Worm (Caenorhabditis elegans) whole organism, L1 larva: ENCODE results near the gene mct-6.

Source experiments
- C04F5.9 ChIP-seq: sonication (generic microtip); optimal IDR thresholded peaks from 2 replicates; lab custom pipeline; 2016; ENCODE audit warnings: missing genetic modification characterization, missing compliant biosample characterization
- C16A3.4 ChIP-seq: fragments of 150-350 bp; optimal IDR thresholded peaks from 2 replicates; lab custom pipeline; 2014; ENCODE audit warnings: missing biosample characterization, missing genetic modification characterization
- C34B4.2 ChIP-seq: sonication (generic microtip); optimal IDR thresholded peaks from 2 replicates; lab custom pipeline; 2017; ENCODE audit warnings: mild to moderate bottlenecking, missing genetic modification characterization, missing compliant biosample characterization
- Y116A8C.19 ChIP-seq: sonication (generic microtip); optimal IDR thresholded peaks from 2 replicates; lab custom pipeline; 2016; ENCODE audit warnings: missing compliant biosample characterization, missing genetic modification characterization, borderline replicate concordance
- aha-1 ChIP-seq: fragments of 150-350 bp; optimal IDR thresholded peaks from 2 replicates; lab custom pipeline; 2014; ENCODE audit warnings: missing biosample characterization, missing genetic modification characterization
- alr-1 ChIP-seq: fragments of 200-800 bp; sonication (Bioruptor generic); optimal IDR thresholded peaks from 2 replicates; lab custom pipeline; 2018; ENCODE audit warnings: borderline replicate concordance, mild to moderate bottlenecking, missing genetic modification characterization, missing compliant biosample characterization
- ama-1 ChIP-seq: fragments of 150-350 bp; optimal IDR thresholded peaks from 2 replicates; lab custom pipeline; 2014
- ceh-88 ChIP-seq: fragments of 200-800 bp; sonication (Bioruptor generic); IDR thresholded peaks from 2 replicates; pipeline ENCODE4 v1.3.6; 2022; ENCODE audit warnings: missing genetic modification characterization, missing compliant biosample characterization
- ceh-90 ChIP-seq: sonication (generic microtip); optimal IDR thresholded peaks from 2 replicates; lab custom pipeline; 2016; ENCODE audit warnings: missing genetic modification characterization, missing compliant biosample characterization
- ces-1 ChIP-seq: fragments of 150-350 bp; optimal IDR thresholded peaks from 2 replicates; lab custom pipeline; 2014; ENCODE audit warnings: missing biosample characterization, missing genetic modification reagents, missing genetic modification characterization
- dpl-1 ChIP-seq, 3 experiments: fragments of 150-350 bp in 2 of 3; sonication (generic microtip) in 1 of 3; optimal IDR thresholded peaks; 2 replicates each; lab custom pipeline; 2014 to 2017; ENCODE audit warnings: missing biosample characterization in 3 of 3, missing genetic modification characterization in 3 of 3, missing genetic modification reagents in 3 of 3
- dsc-1 ChIP-seq: sonication (generic microtip); optimal IDR thresholded peaks from 2 replicates; lab custom pipeline; 2016; ENCODE audit warnings: mild to moderate bottlenecking, missing genetic modification characterization, missing compliant biosample characterization
- efl-1 ChIP-seq, 4 experiments: fragments of 150-350 bp; optimal IDR thresholded peaks in 3 of 4; peaks in 1 of 4; 1 replicate in 1 of 4; 2 replicates in 3 of 4; lab custom pipeline; 2014; ENCODE audit warnings: missing biosample characterization in 2 of 4, missing genetic modification characterization in 2 of 4, missing genetic modification reagents in 2 of 4
- egl-13 ChIP-seq: sonication (generic microtip); optimal IDR thresholded peaks from 2 replicates; lab custom pipeline; 2016; ENCODE audit warnings: missing genotype, missing genetic modification reagents, missing genetic modification characterization, missing compliant biosample characterization
- elt-2 ChIP-seq: sonication (generic microtip); optimal IDR thresholded peaks from 2 replicates; lab custom pipeline; 2016; ENCODE audit warnings: missing genetic modification characterization, mild to moderate bottlenecking, inconsistent platforms, missing compliant biosample characterization, missing genetic modification reagents
- elt-3 ChIP-seq, 6 experiments: fragments of 150-350 bp in 1 of 6; sonication (generic microtip); optimal IDR thresholded peaks; 2 replicates each; lab custom pipeline; 2017 to 2018; ENCODE audit warnings: missing biosample characterization in 6 of 6, missing genetic modification characterization in 6 of 6, inconsistent platforms in 1 of 6
- ets-5 ChIP-seq: fragments of 200-800 bp; sonication (Bioruptor generic); IDR thresholded peaks from 2 replicates; pipeline ENCODE4 v1.3.6; 2022; ENCODE audit warnings: missing genetic modification characterization, missing compliant biosample characterization
- fkh-10 ChIP-seq: sonication (generic microtip); optimal IDR thresholded peaks from 2 replicates; lab custom pipeline; 2017; ENCODE audit warnings: missing biosample characterization, missing genetic modification reagents, missing genetic modification characterization
- fkh-4 ChIP-seq: sonication (generic microtip); optimal IDR thresholded peaks from 2 replicates; lab custom pipeline; 2016; ENCODE audit warnings: missing compliant biosample characterization, missing genetic modification characterization, borderline replicate concordance
- fkh-8 ChIP-seq: sonication (generic microtip); optimal IDR thresholded peaks from 2 replicates; lab custom pipeline; 2016; ENCODE audit warnings: mild to moderate bottlenecking, missing genetic modification characterization, missing compliant biosample characterization
- fos-1 ChIP-seq: fragments of 150-350 bp; optimal IDR thresholded peaks from 2 replicates; lab custom pipeline; 2014; ENCODE audit warnings: missing biosample characterization, missing genetic modification characterization
- hpl-2 ChIP-seq: fragments of 150-350 bp; optimal IDR thresholded peaks from 2 replicates; lab custom pipeline; 2014; ENCODE audit warnings: missing biosample characterization, missing genetic modification reagents, missing genetic modification characterization
- lin-14 ChIP-seq: fragments of 200-800 bp; sonication (Bioruptor generic); optimal IDR thresholded peaks from 2 replicates; lab custom pipeline; 2018; ENCODE audit warnings: mild to moderate bottlenecking, missing genetic modification characterization, moderate library complexity, missing compliant biosample characterization
- lin-35 ChIP-seq, 2 experiments: fragments of 150-350 bp; optimal IDR thresholded peaks; 2 replicates each; lab custom pipeline; 2014; ENCODE audit warnings: missing biosample characterization in 2 of 2, missing genetic modification characterization in 2 of 2, missing genetic modification reagents in 2 of 2
- lin-39 ChIP-seq: fragments of 150-350 bp; optimal IDR thresholded peaks from 2 replicates; lab custom pipeline; 2014; ENCODE audit warnings: missing biosample characterization, missing genetic modification reagents, missing genetic modification characterization
- mab-9 ChIP-seq: fragments of 200-800 bp; sonication (Bioruptor generic); IDR thresholded peaks from 2 replicates; pipeline ENCODE4 v1.3.6; 2022; ENCODE audit warnings: missing genetic modification reagents, missing genetic modification characterization, missing compliant biosample characterization
- mef-2 ChIP-seq: fragments of 150-350 bp; optimal IDR thresholded peaks from 2 replicates; lab custom pipeline; 2014; ENCODE audit warnings: missing biosample characterization, missing genetic modification characterization
- mep-1 ChIP-seq: fragments of 150-350 bp; optimal IDR thresholded peaks from 2 replicates; lab custom pipeline; 2014; ENCODE audit warnings: missing biosample characterization, missing genetic modification characterization
- nhr-11 ChIP-seq: fragments of 150-350 bp; optimal IDR thresholded peaks from 2 replicates; lab custom pipeline; 2014; ENCODE audit warnings: missing biosample characterization, missing genetic modification characterization
- nhr-71 ChIP-seq: sonication (generic microtip); optimal IDR thresholded peaks from 2 replicates; lab custom pipeline; 2016; ENCODE audit warnings: mild to moderate bottlenecking, missing genetic modification characterization, moderate library complexity, missing compliant biosample characterization
- nhr-76 ChIP-seq: sonication (generic microtip); optimal IDR thresholded peaks from 2 replicates; lab custom pipeline; 2017; ENCODE audit warnings: missing biosample characterization, missing genetic modification characterization
- nhr-90 ChIP-seq: sonication (generic microtip); optimal IDR thresholded peaks from 2 replicates; lab custom pipeline; 2016; ENCODE audit warnings: mild to moderate bottlenecking, missing genetic modification characterization, missing compliant biosample characterization; ENCODE audit not compliant: poor library complexity
- rnt-1 ChIP-seq: sonication (generic microtip); optimal IDR thresholded peaks from 2 replicates; lab custom pipeline; 2016; ENCODE audit warnings: mild to moderate bottlenecking, missing genetic modification characterization, moderate library complexity, missing compliant biosample characterization
- snu-23 ChIP-seq: sonication (generic microtip); optimal IDR thresholded peaks from 2 replicates; lab custom pipeline; 2016; ENCODE audit warnings: missing genetic modification characterization, missing compliant biosample characterization
- swsn-7 ChIP-seq: sonication (generic microtip); optimal IDR thresholded peaks from 2 replicates; lab custom pipeline; 2016; ENCODE audit warnings: missing genetic modification characterization, missing compliant biosample characterization
- tbx-2 ChIP-seq: sonication (generic microtip); optimal IDR thresholded peaks from 2 replicates; lab custom pipeline; 2016; ENCODE audit warnings: missing genetic modification characterization, missing compliant biosample characterization
- unc-130 ChIP-seq: fragments of 150-350 bp; optimal IDR thresholded peaks from 2 replicates; lab custom pipeline; 2017; ENCODE audit warnings: missing biosample characterization, missing genetic modification characterization, inconsistent platforms
- unc-62 ChIP-seq: fragments of 150-350 bp; optimal IDR thresholded peaks from 2 replicates; lab custom pipeline; 2014; ENCODE audit warnings: missing biosample characterization, missing genetic modification reagents, missing genetic modification characterization
- unc-98 ChIP-seq: fragments of 200-800 bp; sonication (Bioruptor generic); IDR thresholded peaks from 2 replicates; pipeline ENCODE4 v1.3.6; 2022; ENCODE audit warnings: missing genetic modification characterization, missing compliant biosample characterization
- ztf-11 ChIP-seq, 2 experiments: sonication (generic microtip); optimal IDR thresholded peaks; 2 replicates each; lab custom pipeline; 2016 to 2017; ENCODE audit warnings: missing genetic modification characterization in 2 of 2, missing biosample characterization in 1 of 2, missing compliant biosample characterization in 1 of 2
- ztf-4 ChIP-seq: fragments of 150-350 bp; optimal IDR thresholded peaks from 2 replicates; lab custom pipeline; 2014; ENCODE audit warnings: missing biosample characterization, missing genetic modification characterization

Gene mct-6

DNA sequence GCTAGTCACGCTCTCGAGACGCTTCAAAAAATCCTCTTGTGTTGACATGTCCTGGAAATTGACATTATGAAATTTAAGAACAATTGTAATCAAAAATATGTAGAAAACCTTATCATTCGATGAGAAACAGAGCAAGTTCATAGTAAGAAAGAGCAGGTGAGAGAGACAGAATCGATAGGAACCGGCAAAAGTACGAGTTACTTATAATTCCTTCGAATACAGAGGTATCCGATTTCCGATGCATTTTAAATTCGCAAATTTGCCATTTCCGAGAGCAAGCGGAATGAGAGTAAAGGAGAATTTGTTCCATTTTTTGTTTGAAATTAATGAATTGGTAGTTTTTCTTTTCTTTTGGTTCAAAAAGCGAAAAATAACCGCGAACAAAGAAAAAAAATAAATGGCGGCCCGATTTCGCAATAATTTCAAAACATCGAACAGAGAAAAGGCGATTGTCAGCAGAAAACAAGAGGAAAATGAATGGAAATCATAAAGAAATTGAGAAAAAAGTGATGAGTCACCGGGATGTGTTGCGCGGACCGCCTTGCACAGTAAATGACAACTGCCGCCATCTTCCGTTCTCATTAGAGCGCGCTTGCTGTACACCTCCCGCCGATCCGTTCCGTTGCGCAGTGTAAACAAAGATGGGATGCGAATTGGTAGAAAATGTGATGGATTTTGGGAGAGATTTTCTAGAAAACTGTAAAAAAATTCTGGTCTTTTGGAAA is 43.5 kb upstream of the mct-6 start, which contains the start of gene cas-1 (continued):
- peak; percentile 3 for TF ChIP-seq C16A3.4 (tag; lab: Kevin White, UChicago)
- no peak for TF ChIP-seq unc-98 (GFP tag; lab: Robert Waterston, UW)
- TF ChIP-seq ceh-90 (tag; lab: Kevin White, UChicago) = no peak
- no peak for TF ChIP-seq egl-13 (tag; lab: Kevin White, UChicago)
- no peak for TF ChIP-seq dsc-1 (tag; lab: Kevin White, UChicago)
- no peak for TF ChIP-seq mep-1
- TF ChIP-seq Y116A8C.19 (tag; lab: Kevin White, UChicago) = no peak
- peak; percentile 28 for TF ChIP-seq nhr-71 (tag; lab: Kevin White, UChicago)
- no peak for TF ChIP-seq ztf-4 (tag; lab: Kevin White, UChicago)
- no peak for TF ChIP-seq lin-39
- no peak for TF ChIP-seq swsn-7 (tag; lab: Kevin White, UChicago)
- peak; percentile 25 to 53 for TF ChIP-seq lin-35 (GFP tag; optimal IDR thresholded peaks at IDR 0.05; lab: Kevin White, UChicago)
- TF ChIP-seq mef-2 (tag; lab: Kevin White, UChicago) = no peak
- no peak for TF ChIP-seq fkh-10 (GFP tag; lab: Kevin White, UChicago)
- TF ChIP-seq unc-130 (tag; lab: Kevin White, UChicago) = no peak
- no peak for TF ChIP-seq aha-1 (tag; lab: Kevin White, UChicago)
- TF ChIP-seq ama-1 = no peak
- TF ChIP-seq hpl-2 = no peak
- no peak for TF ChIP-seq tbx-2 (tag; lab: Kevin White, UChicago)
- TF ChIP-seq snu-23 (GFP tag; lab: Kevin White, UChicago) = peak; percentile 39
- TF ChIP-seq elt-3 (tag; optimal IDR thresholded peaks at IDR 0.05; lab: Kevin White, UChicago) = no peak
- no peak for TF ChIP-seq alr-1 (tag; lab: Kevin White, UChicago)
- TF ChIP-seq dpl-1 (GFP tag; optimal IDR thresholded peaks at IDR 0.05; lab: Kevin White, UChicago) = peak; percentile 3 to 50 (median 40)
- no peak for TF ChIP-seq ces-1
- TF ChIP-seq fos-1 (tag; lab: Kevin White, UChicago) = peak; percentile 42
- no peak for TF ChIP-seq C34B4.2 (tag; lab: Kevin White, UChicago)
- no peak for TF ChIP-seq ztf-11 (tag; optimal IDR thresholded peaks at IDR 0.05; lab: Kevin White, UChicago)
- no peak for TF ChIP-seq C04F5.9
- TF ChIP-seq ceh-88 (GFP tag; lab: Robert Waterston, UW) = no peak
- no peak for TF ChIP-seq ets-5 (GFP tag; lab: Robert Waterston, UW)
- TF ChIP-seq mab-9 (GFP tag; lab: Robert Waterston, UW) = no peak
- no peak for TF ChIP-seq fkh-4
- no peak for TF ChIP-seq nhr-76 (tag; lab: Kevin White, UChicago)
- peak; percentile 33 to 48 for TF ChIP-seq efl-1 (optimal IDR thresholded peaks at IDR 0.05; lab: Kevin White, UChicago)
- TF ChIP-seq efl-1 (GFP tag; optimal IDR thresholded peaks at IDR 0.05 in 1 of 2; lab: Kevin White, UChicago) = peak; percentile 25 to 91
- peak; percentile 17 for TF ChIP-seq fkh-8 (tag; lab: Kevin White, UChicago)
- TF ChIP-seq nhr-11 (tag; lab: Kevin White, UChicago) = no peak

ce11 chrX:16813148-16813547 is 42.9 kb upstream of the mct-6 start:
- TF ChIP-seq nhr-90 = peak; percentile 6
- TF ChIP-seq elt-3 (tag; optimal IDR thresholded peaks at IDR 0.05; lab: Kevin White, UChicago) = no peak
- no peak for TF ChIP-seq efl-1 (optimal IDR thresholded peaks at IDR 0.05; lab: Kevin White, UChicago)
- TF ChIP-seq efl-1 (GFP tag; optimal IDR thresholded peaks at IDR 0.05 in 1 of 2; lab: Kevin White, UChicago) = peak in 1 of 2 experiments; percentile 92
- TF ChIP-seq lin-35 (GFP tag; optimal IDR thresholded peaks at IDR 0.05; lab: Kevin White, UChicago) = peak in 1 of 2 experiments; percentile 38
- peak; percentile 56 for TF ChIP-seq elt-2 (tag; lab: Kevin White, UChicago)
- TF ChIP-seq ets-5 (GFP tag; lab: Robert Waterston, UW) = no peak

ce11 chrX:16811974-16812373 is 41.7 kb upstream of the mct-6 start:
- TF ChIP-seq C04F5.9 = no peak
- peak; percentile 12 for TF ChIP-seq snu-23 (GFP tag; lab: Kevin White, UChicago)
- no peak for TF ChIP-seq elt-3 (tag; optimal IDR thresholded peaks at IDR 0.05; lab: Kevin White, UChicago)
- TF ChIP-seq rnt-1 (tag; lab: Kevin White, UChicago) = peak; percentile 41
- peak; percentile 76 for TF ChIP-seq lin-14
- peak; percentile 51 for TF ChIP-seq nhr-71 (tag; lab: Kevin White, UChicago)
- TF ChIP-seq unc-62 = no peak
